Worm (Caenorhabditis elegans): ENCODE measurements around the gene C25F9.9.

- TF ChIP-seq ceh-82 (tag; optimal IDR thresholded peaks at IDR 0.05): no peak
- TF ChIP-seq unc-62 (GFP tag; optimal IDR thresholded peaks at IDR 0.05): no peak
- no peak for TF ChIP-seq lin-15B (tag; optimal IDR thresholded peaks at IDR 0.05)
- TF ChIP-seq sup-37 (GFP tag; optimal IDR thresholded peaks at IDR 0.05): no peak
- TF ChIP-seq ceh-63 (GFP tag; optimal IDR thresholded peaks at IDR 0.05): no peak
These were observed 15.8 kb upstream of the C25F9.9 start, which contains the start of gene srw-86 for ce11 chrV:19400619-19401018.
